Worm (Caenorhabditis elegans) whole organism, mixed stage, embryonic: Measurements from ENCODE around the gene rde-4.

Source experiments
- M03D4.4 ChIP-seq: sonication (generic microtip); optimal IDR thresholded peaks from 2 replicates; lab custom pipeline; 2017; ENCODE audit warnings: mild to moderate bottlenecking, missing genetic modification characterization, missing compliant biosample characterization
- bed-3 ChIP-seq: fragments of 200-800 bp; sonication (Bioruptor generic); optimal IDR thresholded peaks from 3 replicates; lab custom pipeline; 2018; ENCODE audit warnings: mild to moderate bottlenecking, missing genetic modification characterization, moderate library complexity, missing compliant biosample characterization
- blmp-1 ChIP-seq: fragments of 150-350 bp; optimal IDR thresholded peaks from 2 replicates; lab custom pipeline; 2014; ENCODE audit warnings: missing biosample characterization, missing genetic modification characterization
- ceh-39 ChIP-seq: fragments of 150-350 bp; optimal IDR thresholded peaks from 2 replicates; lab custom pipeline; 2014; ENCODE audit warnings: missing biosample characterization, missing genetic modification characterization
- ceh-43 ChIP-seq: fragments of 200-800 bp; sonication (Bioruptor generic); optimal IDR thresholded peaks from 2 replicates; lab custom pipeline; 2018; ENCODE audit warnings: mild to moderate bottlenecking, missing genetic modification characterization, moderate library complexity, missing compliant biosample characterization
- ces-1 ChIP-seq: fragments of 150-350 bp; optimal IDR thresholded peaks from 2 replicates; lab custom pipeline; 2014; ENCODE audit warnings: missing biosample characterization, missing genetic modification reagents, missing genetic modification characterization
- drap-1 ChIP-seq: fragments of 200-800 bp; sonication (Bioruptor generic); optimal IDR thresholded peaks from 3 replicates; lab custom pipeline; 2018; ENCODE audit warnings: mild to moderate bottlenecking, missing genetic modification characterization, missing compliant biosample characterization
- elt-1 ChIP-seq: sonication (generic microtip); optimal IDR thresholded peaks from 2 replicates; lab custom pipeline; 2017; ENCODE audit warnings: missing genetic modification characterization, mild to moderate bottlenecking, missing compliant biosample characterization, antibody characterized with exemption, moderate library complexity, borderline replicate concordance; ENCODE audit not compliant: insufficient read depth
- elt-3 ChIP-seq: fragments of 150-350 bp; optimal IDR thresholded peaks from 2 replicates; lab custom pipeline; 2014; ENCODE audit warnings: missing biosample characterization, missing genetic modification characterization
- flh-1 ChIP-seq: fragments of 200-800 bp; sonication (Bioruptor generic); optimal IDR thresholded peaks from 2 replicates; lab custom pipeline; 2018; ENCODE audit warnings: mild to moderate bottlenecking, missing genetic modification characterization, moderate library complexity, missing compliant biosample characterization
- ham-2 ChIP-seq: fragments of 200-800 bp; sonication (Bioruptor generic); optimal IDR thresholded peaks from 2 replicates; lab custom pipeline; 2018; ENCODE audit warnings: mild to moderate bottlenecking, missing genetic modification characterization, missing compliant biosample characterization
- hlh-1 ChIP-seq: fragments of 150-350 bp; optimal IDR thresholded peaks from 2 replicates; lab custom pipeline; 2014; ENCODE audit warnings: missing biosample characterization, missing genetic modification reagents, missing genetic modification characterization
- lin-13 ChIP-seq: fragments of 150-350 bp; optimal IDR thresholded peaks from 2 replicates; lab custom pipeline; 2014; ENCODE audit warnings: missing biosample characterization, missing genetic modification characterization
- lin-32 ChIP-seq: fragments of 200-800 bp; sonication (Bioruptor generic); optimal IDR thresholded peaks from 2 replicates; lab custom pipeline; 2018; ENCODE audit warnings: mild to moderate bottlenecking, missing genetic modification characterization, missing compliant biosample characterization
- lsy-2 ChIP-seq: fragments of 150-350 bp; optimal IDR thresholded peaks from 2 replicates; lab custom pipeline; 2014; ENCODE audit warnings: missing biosample characterization, missing genetic modification characterization
- mab-5 ChIP-seq: fragments of 150-350 bp; optimal IDR thresholded peaks from 2 replicates; lab custom pipeline; 2014; ENCODE audit warnings: missing biosample characterization, missing genetic modification characterization
- mep-1 ChIP-seq: fragments of 150-350 bp; optimal IDR thresholded peaks from 2 replicates; lab custom pipeline; 2017; ENCODE audit warnings: missing biosample characterization, missing genetic modification reagents, missing genetic modification characterization, inconsistent platforms
- mls-2 ChIP-seq: sonication (generic microtip); optimal IDR thresholded peaks from 2 replicates; lab custom pipeline; 2016; ENCODE audit warnings: mild to moderate bottlenecking, missing genetic modification characterization, moderate library complexity, missing compliant biosample characterization
- nhr-2 ChIP-seq: fragments of 150-350 bp; optimal IDR thresholded peaks from 2 replicates; lab custom pipeline; 2014; ENCODE audit warnings: missing biosample characterization, missing genetic modification characterization
- nhr-237 ChIP-seq: fragments of 150-350 bp; optimal IDR thresholded peaks from 2 replicates; lab custom pipeline; 2014; ENCODE audit warnings: missing biosample characterization, missing genetic modification characterization
- nhr-28 ChIP-seq: fragments of 150-350 bp; optimal IDR thresholded peaks from 2 replicates; lab custom pipeline; 2014; ENCODE audit warnings: missing biosample characterization, missing genetic modification characterization
- nhr-76 ChIP-seq: sonication (generic microtip); optimal IDR thresholded peaks from 2 replicates; lab custom pipeline; 2017; ENCODE audit warnings: missing biosample characterization, missing genetic modification characterization
- pha-4 ChIP-seq: fragments of 150-350 bp; optimal IDR thresholded peaks from 2 replicates; lab custom pipeline; 2018; ENCODE audit warnings: missing biosample characterization, missing genetic modification reagents, missing genetic modification characterization
- sem-2 ChIP-seq: fragments of 200-800 bp; sonication (Bioruptor generic); optimal IDR thresholded peaks from 2 replicates; lab custom pipeline; 2018; ENCODE audit warnings: mild to moderate bottlenecking, missing genetic modification characterization, missing compliant biosample characterization
- snpc-4 ChIP-seq: fragments of 150-350 bp; optimal IDR thresholded peaks from 2 replicates; lab custom pipeline; 2014; ENCODE audit warnings: missing biosample characterization, missing genetic modification characterization
- sptf-1 ChIP-seq: sonication (generic microtip); optimal IDR thresholded peaks from 2 replicates; lab custom pipeline; 2017; ENCODE audit warnings: mild to moderate bottlenecking, missing genetic modification characterization, moderate library complexity, missing compliant biosample characterization
- tbx-8 ChIP-seq: fragments of 200-800 bp; sonication (Bioruptor generic); optimal IDR thresholded peaks from 2 replicates; lab custom pipeline; 2018; ENCODE audit warnings: mild to moderate bottlenecking, missing genetic modification characterization, moderate library complexity, missing compliant biosample characterization
- unc-120 ChIP-seq: sonication (generic microtip); optimal IDR thresholded peaks from 2 replicates; lab custom pipeline; 2017; ENCODE audit warnings: missing genetic modification characterization, missing compliant biosample characterization; ENCODE audit not compliant: poor library complexity, severe bottlenecking
- unc-39 ChIP-seq: fragments of 150-350 bp; optimal IDR thresholded peaks from 2 replicates; lab custom pipeline; 2014; ENCODE audit warnings: missing biosample characterization, missing genetic modification characterization
- unc-62 ChIP-seq: fragments of 150-350 bp; optimal IDR thresholded peaks from 2 replicates; lab custom pipeline; 2014; ENCODE audit warnings: missing biosample characterization, missing genetic modification reagents, missing genetic modification characterization
- zip-8 ChIP-seq: fragments of 150-350 bp; optimal IDR thresholded peaks from 2 replicates; lab custom pipeline; 2014; ENCODE audit warnings: missing biosample characterization, missing genetic modification characterization
- ztf-11 ChIP-seq: fragments of 150-350 bp; optimal IDR thresholded peaks from 2 replicates; lab custom pipeline; 2014; ENCODE audit warnings: missing biosample characterization, missing genetic modification characterization

The rde-4 gene

ce11 chrIII:10253334-10253733 is 34.9 kb upstream of the rde-4 start:
- TF ChIP-seq lin-32 (GFP tag; lab: Kevin White, UChicago) = no peak
- no peak for TF ChIP-seq unc-62 (GFP tag; lab: Kevin White, UChicago)
- no peak for TF ChIP-seq lin-13 (tag; lab: Kevin White, UChicago)
- no peak for TF ChIP-seq zip-8 (tag; lab: Kevin White, UChicago)
- no peak for TF ChIP-seq elt-3
- TF ChIP-seq nhr-76 (tag; lab: Kevin White, UChicago) = no peak
- no peak for TF ChIP-seq nhr-237 (tag; lab: Kevin White, UChicago)
- no peak for TF ChIP-seq unc-120 (tag; lab: Kevin White, UChicago)
- TF ChIP-seq sptf-1 = no peak
- TF ChIP-seq sem-2 (GFP tag; lab: Kevin White, UChicago) = no peak
- TF ChIP-seq elt-1 (tag; lab: Kevin White, UChicago) = no peak

- TF ChIP-seq ceh-43 (GFP tag; lab: Kevin White, UChicago) (no peak), flh-1 (GFP tag; lab: Kevin White, UChicago) (no peak), ham-2 (GFP tag; lab: Kevin White, UChicago) (no peak), lin-13 (tag; lab: Kevin White, UChicago) (no peak), unc-62 (GFP tag; lab: Kevin White, UChicago) (no peak), sptf-1 (no peak), elt-1 (tag; lab: Kevin White, UChicago) (no peak), lin-32 (GFP tag; lab: Kevin White, UChicago) (no peak), ztf-11 (tag; lab: Kevin White, UChicago) (no peak), tbx-8 (no peak), ceh-39 (tag; lab: Kevin White, UChicago) (no peak), nhr-28 (no peak), lsy-2 (tag; lab: Kevin White, UChicago) (no peak), unc-120 (tag; lab: Kevin White, UChicago) (no peak), hlh-1 (tag; lab: Kevin White, UChicago) (no peak), mep-1 (tag; lab: Kevin White, UChicago) (no peak)
These were observed 32.7 kb upstream of the rde-4 start for ce11 chrIII:10251114-10251513.

- TF ChIP-seq ces-1 (GFP tag; lab: Kevin White, UChicago) = no peak
- no peak for TF ChIP-seq zip-8 (tag; lab: Kevin White, UChicago)
- TF ChIP-seq tbx-8 = no peak
- peak; percentile 29 for TF ChIP-seq hlh-1 (tag; lab: Kevin White, UChicago)
- TF ChIP-seq mep-1 (tag; lab: Kevin White, UChicago) = peak; percentile 69
- no peak for TF ChIP-seq lin-32 (GFP tag; lab: Kevin White, UChicago)
- no peak for TF ChIP-seq ztf-11 (tag; lab: Kevin White, UChicago)
- no peak for TF ChIP-seq snpc-4 (tag; lab: Kevin White, UChicago)
- peak; percentile 39 for TF ChIP-seq lsy-2 (tag; lab: Kevin White, UChicago)
- no peak for TF ChIP-seq nhr-2
- TF ChIP-seq unc-62 (GFP tag; lab: Kevin White, UChicago) = no peak
- TF ChIP-seq nhr-237 (tag; lab: Kevin White, UChicago) = peak; percentile 66
- no peak for TF ChIP-seq ceh-39 (tag; lab: Kevin White, UChicago)
- peak; percentile 60 for TF ChIP-seq unc-120 (tag; lab: Kevin White, UChicago)
These were observed 30.1 kb upstream of the rde-4 start, which contains the start of the genes div-1 and cor-1 for ce11 chrIII:10248441-10249137. Gene div-1, minus strand, starts transcription at chrIII:10248559. Gene cor-1, plus strand, starts transcription at chrIII:10249111.

- TF ChIP-seq elt-3 = no peak
- TF ChIP-seq bed-3 (GFP tag; lab: Kevin White, UChicago) = no peak
- no peak for TF ChIP-seq drap-1 (GFP tag; lab: Kevin White, UChicago)
- no peak for TF ChIP-seq pha-4 (tag; lab: Kevin White, UChicago)
- no peak for TF ChIP-seq nhr-76 (tag; lab: Kevin White, UChicago)
- TF ChIP-seq unc-39 = no peak
- no peak for TF ChIP-seq mab-5 (tag; lab: Kevin White, UChicago)
- no peak for TF ChIP-seq mls-2
- no peak for TF ChIP-seq blmp-1 (tag; lab: Kevin White, UChicago)
- TF ChIP-seq ztf-11 (tag; lab: Kevin White, UChicago) = no peak
- TF ChIP-seq M03D4.4 (tag; lab: Kevin White, UChicago) = no peak
- no peak for TF ChIP-seq unc-120 (tag; lab: Kevin White, UChicago)
- TF ChIP-seq, all 35 proteins: peak for 0
These were observed 25.6 kb upstream of the rde-4 start for ce11 chrIII:10244013-10244412.
